Worm (Caenorhabditis elegans) whole organism, L4 larva: ENCODE measurements around the gene R05H5.4.

ENCODE experiments used
- D1046.2 ChIP-seq: fragments of 200-800 bp; sonication (Bioruptor generic); IDR thresholded peaks from 2 replicates; pipeline ENCODE4 v1.3.6; 2022; ENCODE audit warnings: missing genetic modification characterization, missing compliant biosample characterization
- ZK337.2 ChIP-seq: fragments of 200-800 bp; sonication (Bioruptor generic); IDR thresholded peaks from 2 replicates; pipeline ENCODE4 v1.3.6; 2022; ENCODE audit warnings: missing genetic modification reagents, missing genetic modification characterization, missing compliant biosample characterization
- ZK546.5 ChIP-seq, 2 experiments: sonication (generic microtip); optimal IDR thresholded peaks; 2 replicates each; lab custom pipeline; 2017; ENCODE audit warnings: missing biosample characterization in 2 of 2, missing genetic modification characterization in 2 of 2
- aha-1 ChIP-seq: fragments of 150-350 bp; peaks from one replicate; lab custom pipeline; 2014; ENCODE audit warnings: missing biosample characterization, missing genetic modification characterization
- ama-1 ChIP-seq: fragments of 150-350 bp; optimal IDR thresholded peaks from 2 replicates; lab custom pipeline; 2014; ENCODE audit warnings: inconsistent platforms, mixed read lengths
- arid-1 ChIP-seq: fragments of 200-800 bp; sonication (Bioruptor generic); conservative IDR thresholded peaks from 2 replicates; pipeline ENCODE4 v1.3.6; 2022; ENCODE audit warnings: missing genetic modification reagents, missing genetic modification characterization, missing compliant biosample characterization
- ceh-32 ChIP-seq: sonication (generic microtip); optimal IDR thresholded peaks from 2 replicates; lab custom pipeline; 2016; ENCODE audit warnings: mild to moderate bottlenecking, missing genetic modification characterization, missing compliant biosample characterization; ENCODE audit not compliant: poor library complexity
- ceh-62 ChIP-seq: sonication (generic microtip); optimal IDR thresholded peaks from 2 replicates; lab custom pipeline; 2017; ENCODE audit warnings: missing biosample characterization, missing genetic modification characterization
- ces-1 ChIP-seq: fragments of 150-350 bp; sonication (generic microtip); optimal IDR thresholded peaks from 4 replicates; lab custom pipeline; 2014; ENCODE audit warnings: missing biosample characterization, missing genetic modification reagents, missing genetic modification characterization
- cey-2 ChIP-seq: sonication (generic microtip); optimal IDR thresholded peaks from 3 replicates; lab custom pipeline; 2017; ENCODE audit warnings: missing genetic modification characterization, mild to moderate bottlenecking, missing compliant biosample characterization, antibody characterized with exemption, borderline replicate concordance; ENCODE audit not compliant: insufficient read depth
- daf-19 ChIP-seq: fragments of 200-800 bp; sonication (Bioruptor generic); conservative IDR thresholded peaks from 2 replicates; pipeline ENCODE4 v1.3.6; 2022; ENCODE audit warnings: missing genetic modification characterization, missing compliant biosample characterization
- dmd-6 ChIP-seq: fragments of 200-800 bp; sonication (Bioruptor generic); IDR thresholded peaks from 2 replicates; pipeline ENCODE4 v1.3.6; 2022; ENCODE audit warnings: missing genetic modification reagents, missing genetic modification characterization, missing compliant biosample characterization
- dmd-8 ChIP-seq: fragments of 200-800 bp; sonication (Bioruptor generic); IDR thresholded peaks from 2 replicates; pipeline ENCODE4 v1.3.6; 2022; ENCODE audit warnings: missing genetic modification characterization, missing compliant biosample characterization
- dpl-1 ChIP-seq: fragments of 150-350 bp; optimal IDR thresholded peaks from 2 replicates; lab custom pipeline; 2014; ENCODE audit warnings: missing biosample characterization, missing genetic modification reagents, missing genetic modification characterization
- dve-1 ChIP-seq: sonication (generic microtip); optimal IDR thresholded peaks from 2 replicates; lab custom pipeline; 2017; ENCODE audit warnings: antibody characterized with exemption, mild to moderate bottlenecking, missing genetic modification characterization, missing compliant biosample characterization; ENCODE audit not compliant: insufficient read depth
- egl-43 ChIP-seq: fragments of 200-800 bp; sonication (Bioruptor generic); IDR thresholded peaks from 2 replicates; pipeline ENCODE4 v1.3.6; 2022; ENCODE audit warnings: missing genetic modification reagents, missing genetic modification characterization, missing compliant biosample characterization
- gei-8 ChIP-seq: fragments of 200-800 bp; sonication (Bioruptor generic); optimal IDR thresholded peaks from 2 replicates; lab custom pipeline; 2018; ENCODE audit warnings: mild to moderate bottlenecking, missing genetic modification characterization, missing compliant biosample characterization
- hmg-1.1 ChIP-seq: fragments of 200-800 bp; sonication (Bioruptor generic); IDR thresholded peaks from 2 replicates; pipeline ENCODE4 v1.3.6; 2022; ENCODE audit warnings: missing genetic modification reagents, missing genetic modification characterization, missing compliant biosample characterization
- jun-1 ChIP-seq: fragments of 150-350 bp; optimal IDR thresholded peaks from 2 replicates; lab custom pipeline; 2014; ENCODE audit warnings: missing biosample characterization, missing genetic modification reagents, missing genetic modification characterization
- lin-15B ChIP-seq: fragments of 150-350 bp; sonication (generic microtip); optimal IDR thresholded peaks from 3 replicates; lab custom pipeline; 2014; ENCODE audit warnings: missing biosample characterization, missing genetic modification characterization
- lin-38 ChIP-seq: fragments of 200-800 bp; sonication (Bioruptor generic); IDR thresholded peaks from 2 replicates; pipeline ENCODE4 v1.3.6; 2022; ENCODE audit warnings: missing genetic modification reagents, missing genetic modification characterization, missing compliant biosample characterization
- lin-39 ChIP-seq: fragments of 150-350 bp; optimal IDR thresholded peaks from 2 replicates; lab custom pipeline; 2014; ENCODE audit warnings: missing biosample characterization, missing genetic modification reagents, missing genetic modification characterization
- madf-5 ChIP-seq, 2 experiments: fragments of 200-800 bp; sonication (Bioruptor generic); IDR thresholded peaks; 2 replicates each; pipeline ENCODE4 v1.3.6; 2022; ENCODE audit warnings: missing compliant biosample characterization in 2 of 2, missing genetic modification characterization in 2 of 2
- madf-9 ChIP-seq: fragments of 200-800 bp; sonication (Bioruptor generic); conservative IDR thresholded peaks from 2 replicates; pipeline ENCODE4 v1.3.6; 2022; ENCODE audit warnings: missing genetic modification reagents, missing genetic modification characterization, missing compliant biosample characterization
- mdt-29 ChIP-seq: fragments of 200-800 bp; sonication (Bioruptor generic); IDR thresholded peaks from 2 replicates; pipeline ENCODE4 v1.3.6; 2022; ENCODE audit warnings: missing genetic modification reagents, missing genetic modification characterization, missing compliant biosample characterization
- mes-2 ChIP-seq: sonication (generic microtip); optimal IDR thresholded peaks from 2 replicates; lab custom pipeline; 2016; ENCODE audit warnings: missing genotype, mild to moderate bottlenecking, missing genetic modification characterization, missing compliant biosample characterization; ENCODE audit not compliant: poor library complexity, severe bottlenecking
- mxl-2 ChIP-seq: fragments of 200-800 bp; sonication (Bioruptor generic); conservative IDR thresholded peaks from 2 replicates; pipeline ENCODE4 v1.3.6; 2022; ENCODE audit warnings: missing genetic modification reagents, missing genetic modification characterization, missing compliant biosample characterization
- nhr-102 ChIP-seq: sonication (generic microtip); optimal IDR thresholded peaks from 2 replicates; lab custom pipeline; 2016; ENCODE audit warnings: mild to moderate bottlenecking, missing genetic modification characterization, moderate library complexity, missing compliant biosample characterization
- nhr-25 ChIP-seq: sonication (generic microtip); optimal IDR thresholded peaks from 2 replicates; lab custom pipeline; 2017; ENCODE audit warnings: missing genetic modification characterization, mild to moderate bottlenecking, missing compliant biosample characterization, antibody characterized with exemption, moderate library complexity, borderline replicate concordance; ENCODE audit not compliant: insufficient read depth
- nhr-42 ChIP-seq: fragments of 200-800 bp; sonication (Bioruptor generic); IDR thresholded peaks from 2 replicates; pipeline ENCODE4 v1.3.6; 2022; ENCODE audit warnings: missing genetic modification characterization, missing compliant biosample characterization
- nhr-48 ChIP-seq: sonication (generic microtip); optimal IDR thresholded peaks from 2 replicates; lab custom pipeline; 2016; ENCODE audit warnings: mild to moderate bottlenecking, missing genetic modification characterization, missing compliant biosample characterization
- nhr-77 ChIP-seq: fragments of 150-350 bp; optimal IDR thresholded peaks from 2 replicates; lab custom pipeline; 2014; ENCODE audit warnings: missing biosample characterization, missing genetic modification characterization
- pqm-1 ChIP-seq: sonication (generic microtip); optimal IDR thresholded peaks from 2 replicates; lab custom pipeline; 2017; ENCODE audit warnings: missing biosample characterization, missing genetic modification characterization
- rbr-2 ChIP-seq: sonication (generic microtip); optimal IDR thresholded peaks from 2 replicates; lab custom pipeline; 2016; ENCODE audit warnings: missing genotype, missing genetic modification characterization, missing compliant biosample characterization
- sdz-12 ChIP-seq: fragments of 200-800 bp; sonication (Bioruptor generic); optimal IDR thresholded peaks from 2 replicates; lab custom pipeline; 2018; ENCODE audit warnings: mild to moderate bottlenecking, missing genetic modification characterization, missing compliant biosample characterization
- skn-1 ChIP-seq: fragments of 150-350 bp; optimal IDR thresholded peaks from 2 replicates; lab custom pipeline; 2014; ENCODE audit warnings: missing biosample characterization, missing genetic modification characterization
- tag-97 ChIP-seq: fragments of 200-800 bp; sonication (Bioruptor generic); IDR thresholded peaks from 2 replicates; pipeline ENCODE4 v1.3.6; 2022; ENCODE audit warnings: missing genetic modification characterization, missing compliant biosample characterization
- tra-1 ChIP-seq: fragments of 200-800 bp; sonication (Bioruptor generic); IDR thresholded peaks from 2 replicates; pipeline ENCODE4 v1.3.6; 2022; ENCODE audit warnings: missing genetic modification reagents, missing genetic modification characterization, missing compliant biosample characterization
- unc-62 ChIP-seq, 3 experiments: fragments of 150-350 bp in 1 of 3; sonication (generic microtip); optimal IDR thresholded peaks in 2 of 3; peaks in 1 of 3; 1 replicate in 1 of 3; 2 replicates in 2 of 3; lab custom pipeline; 2014 to 2017; ENCODE audit warnings: missing biosample characterization in 3 of 3, missing genetic modification characterization in 3 of 3, missing genetic modification reagents in 3 of 3, missing genotype in 1 of 3
- vab-7 ChIP-seq: fragments of 200-800 bp; sonication (Bioruptor generic); IDR thresholded peaks from 2 replicates; pipeline ENCODE4 v1.3.6; 2022; ENCODE audit warnings: missing genetic modification reagents, missing genetic modification characterization, missing compliant biosample characterization
- zfp-2 ChIP-seq: sonication (generic microtip); optimal IDR thresholded peaks from 2 replicates; lab custom pipeline; 2016; ENCODE audit warnings: mild to moderate bottlenecking, missing genetic modification characterization, missing compliant biosample characterization
- zip-2 ChIP-seq: fragments of 150-350 bp; optimal IDR thresholded peaks from 2 replicates; lab custom pipeline; 2014; ENCODE audit warnings: missing biosample characterization, missing genetic modification characterization
- ztf-7 ChIP-seq: fragments of 150-350 bp; optimal IDR thresholded peaks from 2 replicates; lab custom pipeline; 2014; ENCODE audit warnings: missing biosample characterization, missing genetic modification characterization

The R05H5.4 gene

ce11 chrII:10247594-10248283 is 47.9 kb upstream of the R05H5.4 start, which contains the start of gene nrde-2:
Gene nrde-2, minus strand, starts transcription at chrII:10247638.
- TF ChIP-seq mes-2 (tag; lab: Kevin White, UChicago) (peak; percentile 72), D1046.2 (GFP tag; lab: Robert Waterston, UW) (peak; percentile 66; the same call in 1 of the 2 replicates), hmg-1.1 (0 out of 2 replicates have a peak, but pooled peaks have one; percentile 33), ZK337.2 (GFP tag; lab: Robert Waterston, UW) (0 out of 2 replicates have a peak, but pooled peaks have one; percentile 9), egl-43 (GFP tag; lab: Robert Waterston, UW) (peak; percentile 37; the same call in 1 of the 2 replicates), dmd-6 (GFP tag; lab: Robert Waterston, UW) (0 out of 2 replicates have a peak, but pooled peaks have one; percentile 26), madf-9 (GFP tag; lab: Robert Waterston, UW) (0 out of 2 replicates have a peak, but pooled peaks have one; percentile 43), nhr-42 (GFP tag; lab: Robert Waterston, UW) (peak; percentile 12; the same call in 1 of the 2 replicates)

ce11 chrII:10247154-10247553 is 47.3 kb upstream of the R05H5.4 start:
- TF ChIP-seq gei-8 (GFP tag; lab: Kevin White, UChicago) (no peak), tra-1 (GFP tag; lab: Robert Waterston, UW) (no peak), lin-38 (GFP tag; lab: Robert Waterston, UW) (0 out of 2 replicates have a peak, but pooled peaks have one; percentile 4), daf-19 (GFP tag; lab: Robert Waterston, UW) (0 out of 2 replicates have a peak, but pooled peaks have one; percentile 65), madf-5 (GFP tag; IDR thresholded peaks at IDR 0.05; lab: Robert Waterston, UW) (0 out of 4 replicates have a peak, but pooled peaks of 1 of the 2 experiments have one; percentile 47)

ce11 chrII:10245612-10246011 is 45.8 kb upstream of the R05H5.4 start:
- TF ChIP-seq rbr-2 (tag; lab: Kevin White, UChicago) (no peak), pqm-1 (tag; lab: Kevin White, UChicago) (no peak), ceh-62 (no peak), lin-39 (tag; lab: Kevin White, UChicago) (no peak), sdz-12 (GFP tag; lab: Kevin White, UChicago) (no peak), unc-62 (GFP tag; optimal IDR thresholded peaks at IDR 0.05 in 1 of 2; lab: Kevin White, UChicago) (peak in 1 of 2 experiments; percentile 92), unc-62 (tag; optimal IDR thresholded peaks at IDR 0.05; lab: Kevin White, UChicago) (no peak), nhr-77 (tag; lab: Kevin White, UChicago) (no peak)

ce11 chrII:10242294-10242693 is 42.5 kb upstream of the R05H5.4 start, which contains the start of gene mrps-14:
Gene mrps-14, minus strand, starts transcription at chrII:10242490.
- TF ChIP-seq tag-97 (GFP tag; lab: Robert Waterston, UW) (no peak), lin-38 (GFP tag; lab: Robert Waterston, UW) (peak; percentile 37), nhr-102 (no peak), hmg-1.1 (no peak), vab-7 (0 out of 2 replicates have a peak, but pooled peaks have one; percentile 31), ceh-32 (no peak), ztf-7 (tag; lab: Kevin White, UChicago) (no peak), nhr-48 (no peak), dmd-8 (GFP tag; lab: Robert Waterston, UW) (no peak), jun-1 (tag; lab: Kevin White, UChicago) (no peak), arid-1 (GFP tag; lab: Robert Waterston, UW) (0 out of 2 replicates have a peak, but pooled peaks have one; percentile 14), skn-1 (tag; lab: Kevin White, UChicago) (no peak), ZK546.5 (tag; optimal IDR thresholded peaks at IDR 0.05; lab: Kevin White, UChicago) (no peak), dpl-1 (GFP tag; lab: Kevin White, UChicago) (no peak), aha-1 (no peak), ama-1 (lab: Kevin White, UChicago) (peak; percentile 44), mdt-29 (no peak), zfp-2 (tag; lab: Kevin White, UChicago) (no peak), ces-1 (no peak), nhr-25 (tag; lab: Kevin White, UChicago) (no peak), dve-1 (tag; lab: Kevin White, UChicago) (no peak), cey-2 (tag; lab: Kevin White, UChicago) (no peak), lin-15B (tag; lab: Kevin White, UChicago) (no peak), zip-2 (tag; lab: Kevin White, UChicago) (no peak), mxl-2 (GFP tag; lab: Robert Waterston, UW) (no peak)
